Fruit fly (Drosophila melanogaster) whole organism, embryonic: ENCODE results near the gene CG42728.

Experiments
- ATbp ChIP-seq: fragments of 200-800 bp; sonication (Bioruptor generic); optimal IDR thresholded peaks from 2 replicates; lab custom pipeline; 2017; ENCODE audit warnings: missing biosample characterization, mild to moderate bottlenecking, missing genetic modification characterization, missing genetic modification reagents
- Abd-B ChIP-seq: fragments of 200-800 bp; sonication (Bioruptor generic); optimal IDR thresholded peaks from 2 replicates; lab custom pipeline; 2018; ENCODE audit warnings: missing biosample characterization, mild to moderate bottlenecking, missing genetic modification characterization, moderate library complexity
- Aef1 ChIP-seq: fragments of 200-800 bp; sonication (Bioruptor generic); IDR thresholded peaks from 3 replicates; pipeline ENCODE4 v1.3.6; 2022; ENCODE audit warnings: missing biosample characterization, missing genetic modification characterization
- Bdp1 ChIP-seq: fragments of 200-800 bp; sonication (Bioruptor generic); optimal IDR thresholded peaks from 3 replicates; lab custom pipeline; 2016; ENCODE audit warnings: missing biosample characterization, missing genetic modification characterization
- CG10209 ChIP-seq: fragments of 200-800 bp; sonication (Bioruptor generic); optimal IDR thresholded peaks from 3 replicates; lab custom pipeline; 2017; ENCODE audit warnings: missing biosample characterization, mild to moderate bottlenecking, missing genetic modification characterization, missing genetic modification reagents
- CG1024 ChIP-seq: fragments of 200-800 bp; sonication (Bioruptor generic); IDR thresholded peaks from 2 replicates; pipeline ENCODE4 v1.3.6; 2022; ENCODE audit warnings: missing biosample characterization, missing genetic modification characterization
- CG10267 ChIP-seq: fragments of 200-800 bp; sonication (Bioruptor generic); optimal IDR thresholded peaks from 2 replicates; lab custom pipeline; 2018; ENCODE audit warnings: missing biosample characterization, mild to moderate bottlenecking, missing genetic modification characterization, moderate library complexity
- CG10462 ChIP-seq: fragments of 200-800 bp; sonication (Bioruptor generic); optimal IDR thresholded peaks from 2 replicates; lab custom pipeline; 2016; ENCODE audit warnings: missing biosample characterization, missing genetic modification characterization
- CG11093 ChIP-seq: fragments of 200-800 bp; sonication (Bioruptor generic); IDR thresholded peaks from 3 replicates; pipeline ENCODE4 v1.3.6; 2022; ENCODE audit warnings: missing biosample characterization, missing genetic modification characterization
- CG11504 ChIP-seq: fragments of 200-800 bp; sonication (Bioruptor generic); optimal IDR thresholded peaks from 3 replicates; lab custom pipeline; 2019; ENCODE audit warnings: missing biosample characterization, mild to moderate bottlenecking, missing genetic modification characterization, moderate library complexity
- CG11723 ChIP-seq: fragments of 200-800 bp; sonication (Bioruptor generic); optimal IDR thresholded peaks from 2 replicates; lab custom pipeline; 2017; ENCODE audit warnings: missing biosample characterization, mild to moderate bottlenecking, missing genetic modification characterization
- CG12391 ChIP-seq: fragments of 200-800 bp; sonication (Bioruptor generic); optimal IDR thresholded peaks from 3 replicates; lab custom pipeline; 2018; ENCODE audit warnings: missing biosample characterization, mild to moderate bottlenecking, missing genetic modification characterization, moderate library complexity
- CG17829 ChIP-seq: fragments of 200-800 bp; optimal IDR thresholded peaks from 2 replicates; lab custom pipeline; 2019; ENCODE audit warnings: missing biosample characterization, mild to moderate bottlenecking, missing genetic modification characterization, moderate library complexity
- CG17912 ChIP-seq: fragments of 200-800 bp; sonication (Bioruptor generic); optimal IDR thresholded peaks from 2 replicates; lab custom pipeline; 2018; ENCODE audit warnings: missing biosample characterization, mild to moderate bottlenecking, missing genetic modification characterization
- CG2129 ChIP-seq: fragments of 200-800 bp; sonication (Bioruptor generic); IDR thresholded peaks from 2 replicates; pipeline ENCODE4 v1.3.6; 2022; ENCODE audit warnings: missing biosample characterization, missing genetic modification characterization; ENCODE audit not compliant: partially characterized antibody
- CG2875 ChIP-seq: fragments of 200-800 bp; sonication (Bioruptor generic); optimal IDR thresholded peaks from 2 replicates; lab custom pipeline; 2017; ENCODE audit warnings: missing biosample characterization, mild to moderate bottlenecking, missing genetic modification characterization, missing genetic modification reagents
- CG3163 ChIP-seq: fragments of 200-800 bp; sonication (Bioruptor generic); optimal IDR thresholded peaks from 3 replicates; lab custom pipeline; 2016; ENCODE audit warnings: missing biosample characterization, missing genetic modification characterization
- CG32772 ChIP-seq: fragments of 200-800 bp; sonication (Bioruptor generic); IDR thresholded peaks from 2 replicates; pipeline ENCODE4 v1.3.6; 2022; ENCODE audit warnings: missing biosample characterization, missing genetic modification characterization
- CG33557 ChIP-seq: fragments of 200-800 bp; sonication (Bioruptor generic); optimal IDR thresholded peaks from 2 replicates; lab custom pipeline; 2019; ENCODE audit warnings: missing biosample characterization, mild to moderate bottlenecking, missing genetic modification characterization, moderate library complexity
- CG34224 ChIP-seq: fragments of 200-800 bp; sonication (Bioruptor generic); IDR thresholded peaks from 3 replicates; pipeline ENCODE4 v1.3.6; 2022; ENCODE audit warnings: missing biosample characterization, missing genetic modification characterization; ENCODE audit not compliant: partially characterized antibody
- CG6254 ChIP-seq: fragments of 200-800 bp; sonication (Bioruptor generic); optimal IDR thresholded peaks from 3 replicates; lab custom pipeline; 2017; ENCODE audit warnings: mild to moderate bottlenecking, missing biosample characterization, missing genetic modification reagents, missing genetic modification characterization
- CG8089 ChIP-seq: fragments of 200-800 bp; sonication (Bioruptor generic); optimal IDR thresholded peaks from 3 replicates; lab custom pipeline; 2016; ENCODE audit warnings: missing biosample characterization, missing genetic modification characterization
- CG8388 ChIP-seq: fragments of 200-800 bp; sonication (Bioruptor generic); optimal IDR thresholded peaks from 2 replicates; lab custom pipeline; 2019; ENCODE audit warnings: missing biosample characterization, mild to moderate bottlenecking, missing genetic modification characterization, moderate library complexity
- CHES-1-like ChIP-seq: fragments of 200-800 bp; sonication (Bioruptor generic); optimal IDR thresholded peaks from 2 replicates; lab custom pipeline; 2016; ENCODE audit warnings: missing biosample characterization, missing genetic modification characterization
- D19B ChIP-seq: fragments of 200-800 bp; sonication (Bioruptor generic); optimal IDR thresholded peaks from 2 replicates; lab custom pipeline; 2017; ENCODE audit warnings: missing biosample characterization, mild to moderate bottlenecking, missing genetic modification characterization
- Dp ChIP-seq: fragments of 200-800 bp; sonication (Bioruptor generic); optimal IDR thresholded peaks from 2 replicates; lab custom pipeline; 2018; ENCODE audit warnings: missing biosample characterization, mild to moderate bottlenecking, missing genetic modification characterization, moderate library complexity
- H15 ChIP-seq: fragments of 200-800 bp; sonication (Bioruptor generic); IDR thresholded peaks from 3 replicates; pipeline ENCODE4 v1.3.6; 2022; ENCODE audit warnings: missing biosample characterization, missing genetic modification characterization
- H2.0 ChIP-seq: fragments of 200-800 bp; sonication (Bioruptor generic); IDR thresholded peaks from 2 replicates; pipeline ENCODE4 v1.3.6; 2022; ENCODE audit warnings: missing biosample characterization, missing genetic modification characterization
- NC2α ChIP-seq: fragments of 200-800 bp; sonication (Bioruptor generic); optimal IDR thresholded peaks from 2 replicates; lab custom pipeline; 2016; ENCODE audit warnings: missing biosample characterization, missing genetic modification characterization
- Oaz ChIP-seq: fragments of 200-800 bp; sonication (Bioruptor generic); IDR thresholded peaks from 2 replicates; pipeline ENCODE4 v1.3.6; 2022; ENCODE audit warnings: missing biosample characterization, missing genetic modification characterization
- ap ChIP-seq: fragments of 200-800 bp; sonication (Bioruptor generic); IDR thresholded peaks from 2 replicates; pipeline ENCODE4 v1.3.6; 2022; ENCODE audit warnings: missing biosample characterization, missing genetic modification characterization
- en ChIP-seq: fragments of 200-800 bp; sonication (Bioruptor generic); optimal IDR thresholded peaks from 2 replicates; lab custom pipeline; 2016; ENCODE audit warnings: missing biosample characterization, missing genetic modification characterization
- esg ChIP-seq: fragments of 200-800 bp; sonication (Bioruptor generic); conservative IDR thresholded peaks from 2 replicates; pipeline ENCODE4 v1.3.6; 2022; ENCODE audit warnings: missing biosample characterization, missing genetic modification characterization
- eyg ChIP-seq: fragments of 200-800 bp; sonication (Bioruptor generic); optimal IDR thresholded peaks from 3 replicates; lab custom pipeline; 2016; ENCODE audit warnings: missing biosample characterization, missing genetic modification characterization
- hth ChIP-seq: fragments of >200 bp; optimal IDR thresholded peaks from 2 replicates; lab custom pipeline; 2017; ENCODE audit warnings: inconsistent platforms
- kah ChIP-seq: fragments of 200-800 bp; sonication (Bioruptor generic); optimal IDR thresholded peaks from 2 replicates; lab custom pipeline; 2018; ENCODE audit warnings: missing biosample characterization, mild to moderate bottlenecking, missing genetic modification characterization
- knrl ChIP-seq: fragments of 200-800 bp; sonication (Bioruptor generic); IDR thresholded peaks from 3 replicates; pipeline ENCODE4 v1.3.6; 2022; ENCODE audit warnings: missing biosample characterization, missing genetic modification characterization; ENCODE audit not compliant: partially characterized antibody
- lbe ChIP-seq: fragments of 200-800 bp; sonication (Bioruptor generic); optimal IDR thresholded peaks from 2 replicates; lab custom pipeline; 2016; ENCODE audit warnings: missing biosample characterization, mild to moderate bottlenecking, missing genetic modification characterization
- mld ChIP-seq: fragments of 200-800 bp; sonication (Bioruptor generic); IDR thresholded peaks from 3 replicates; pipeline ENCODE4 v1.3.6; 2022; ENCODE audit warnings: missing biosample characterization, missing genetic modification characterization; ENCODE audit not compliant: partially characterized antibody
- onecut ChIP-seq: fragments of 200-800 bp; sonication (Bioruptor generic); IDR thresholded peaks from 2 replicates; pipeline ENCODE4 v1.3.6; 2022; ENCODE audit warnings: missing biosample characterization, missing genetic modification characterization
- p53 ChIP-seq: fragments of 200-800 bp; sonication (Bioruptor generic); optimal IDR thresholded peaks from 2 replicates; lab custom pipeline; 2016; ENCODE audit warnings: missing biosample characterization, missing genetic modification characterization
- pan ChIP-seq, 4 experiments: fragments of >200 bp in 3 of 4; fragments of 200-800 bp in 1 of 4; sonication (Bioruptor generic) in 1 of 4; optimal IDR thresholded peaks in 3 of 4; IDR thresholded peaks in 1 of 4; 2 replicates each; pipeline versions ENCODE4 v1.3.6 to Lab custom; 2017 to 2022; ENCODE audit warnings: missing biosample characterization in 2 of 4, missing genetic modification characterization in 2 of 4, mixed read lengths in 1 of 4
- psq ChIP-seq: fragments of 200-800 bp; sonication (Bioruptor generic); optimal IDR thresholded peaks from 2 replicates; lab custom pipeline; 2017; ENCODE audit warnings: missing biosample characterization, missing genetic modification characterization
- rib ChIP-seq: fragments of 200-800 bp; sonication (Bioruptor generic); IDR thresholded peaks from 2 replicates; pipeline ENCODE4 v1.3.6; 2022; ENCODE audit warnings: missing biosample characterization, missing genetic modification characterization
- scrt ChIP-seq: fragments of 200-800 bp; sonication (Bioruptor generic); optimal IDR thresholded peaks from 2 replicates; lab custom pipeline; 2018; ENCODE audit warnings: missing biosample characterization, mild to moderate bottlenecking, missing genetic modification characterization, moderate library complexity
- seq ChIP-seq: fragments of 200-800 bp; sonication (Bioruptor generic); IDR thresholded peaks from 2 replicates; pipeline ENCODE4 v1.3.6; 2022; ENCODE audit warnings: missing biosample characterization, missing genetic modification characterization
- slbo ChIP-seq: fragments of 200-800 bp; sonication (Bioruptor generic); IDR thresholded peaks from 2 replicates; pipeline ENCODE4 v1.3.6; 2022; ENCODE audit warnings: missing biosample characterization, missing genetic modification characterization
- so ChIP-seq: fragments of 200-800 bp; sonication (Bioruptor generic); IDR thresholded peaks from 3 replicates; pipeline ENCODE4 v1.3.6; 2022; ENCODE audit warnings: missing biosample characterization, missing genetic modification characterization
- wek ChIP-seq: fragments of 200-800 bp; sonication (Bioruptor generic); optimal IDR thresholded peaks from 3 replicates; lab custom pipeline; 2018; ENCODE audit warnings: missing biosample characterization, mild to moderate bottlenecking, missing genetic modification characterization, moderate library complexity
- z ChIP-seq: fragments of 200-800 bp; sonication (Bioruptor generic); IDR thresholded peaks from 3 replicates; pipeline ENCODE4 v1.3.6; 2022; ENCODE audit warnings: missing biosample characterization, missing genetic modification characterization

CG42728 gene

DNA sequence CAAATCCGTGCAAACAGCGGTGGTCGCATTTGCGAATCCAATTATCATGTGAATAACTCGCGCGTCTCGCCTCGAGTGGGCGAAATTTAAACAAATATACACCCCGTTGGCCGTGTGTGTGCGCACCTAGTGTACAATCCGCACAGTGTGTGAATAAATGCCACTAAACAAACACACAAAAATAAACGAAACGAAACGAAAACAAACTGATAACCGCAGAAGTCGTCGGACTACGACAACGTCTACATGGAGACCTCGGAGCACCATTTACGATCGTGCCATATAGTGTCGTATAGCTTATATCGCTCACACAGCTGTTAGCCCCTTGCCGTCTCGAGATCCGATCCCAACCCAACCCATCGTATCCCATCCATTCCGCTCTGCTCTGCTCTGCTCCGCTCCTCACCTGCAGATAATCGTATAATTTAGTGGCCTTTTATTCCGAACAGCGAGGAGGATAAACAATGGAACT, 38.5 kb upstream of the CG42728 start (continued):
- no peak for TF ChIP-seq Oaz (GFP tag; lab: Robert Waterston, UW)
- TF ChIP-seq ap = no peak
- no peak for TF ChIP-seq CG1024 (GFP tag; lab: Robert Waterston, UW)
- no peak for TF ChIP-seq Abd-B
- peak; percentile 80 for TF ChIP-seq CG10209 (GFP tag; lab: Kevin White, UChicago)
- TF ChIP-seq seq (GFP tag; lab: Robert Waterston, UW) = peak; percentile 70; the same call in 1 of the 2 replicates
- TF ChIP-seq CG32772 = no peak
- peak; percentile 21 for TF ChIP-seq CG17829
- TF ChIP-seq onecut (GFP tag; lab: Robert Waterston, UW) = peak; percentile 67
- TF ChIP-seq CG2875 = peak; percentile 78
- TF ChIP-seq CG11093 (GFP tag; lab: Robert Waterston, UW) = 0 out of 3 replicates have a peak, but pooled peaks have one; percentile 25
- peak; percentile 87 for TF ChIP-seq CHES-1-like
- TF ChIP-seq z (GFP tag; lab: Robert Waterston, UW) = no peak
- TF ChIP-seq rib (GFP tag; lab: Robert Waterston, UW) = peak; percentile 88; the same call in 1 of the 2 replicates
- peak; percentile 38 for TF ChIP-seq CG8089 (GFP tag; lab: Kevin White, UChicago)
- 0 out of 2 replicates have a peak, but pooled peaks have one; percentile 14 for TF ChIP-seq slbo (GFP tag; lab: Robert Waterston, UW)
- no peak for TF ChIP-seq pan (optimal IDR thresholded peaks at IDR 0.05; lab: Kevin White, UChicago)
- TF ChIP-seq pan (GFP tag; optimal IDR thresholded peaks at IDR 0.05 in 1 of 2, IDR thresholded peaks at IDR 0.05 in 1 of 2) = peak in 1 of 2 experiments; percentile 53
- TF ChIP-seq CG17912 (GFP tag; lab: Kevin White, UChicago) = peak; percentile 83
- peak; percentile 19 for TF ChIP-seq CG3163 (GFP tag; lab: Kevin White, UChicago)
- no peak for TF ChIP-seq CG2129 (GFP tag; lab: Robert Waterston, UW)
- peak; percentile 46 for TF ChIP-seq en (GFP tag; lab: Kevin White, UChicago)
- no peak for TF ChIP-seq NC2α
- TF ChIP-seq esg (GFP tag; lab: Robert Waterston, UW) = no peak
- no peak for TF ChIP-seq CG10462
- no peak for TF ChIP-seq CG11504 (tag; lab: Kevin White, UChicago)
- TF ChIP-seq H2.0 (GFP tag; lab: Robert Waterston, UW) = no peak
- TF ChIP-seq Dp (GFP tag; lab: Kevin White, UChicago) = no peak
- peak; percentile 37 for TF ChIP-seq psq (GFP tag; lab: Kevin White, UChicago)
- TF ChIP-seq lbe (GFP tag; lab: Kevin White, UChicago) = no peak
- peak; percentile 14 for TF ChIP-seq CG12391 (tag; lab: Kevin White, UChicago)
- TF ChIP-seq scrt (GFP tag; lab: Kevin White, UChicago) = peak; percentile 57
- TF ChIP-seq so = peak; percentile 85; the same call in 2 of the 3 replicates
- peak; percentile 58 for TF ChIP-seq eyg (GFP tag; lab: Kevin White, UChicago)
- no peak for TF ChIP-seq H15 (GFP tag; lab: Robert Waterston, UW)
- TF ChIP-seq D19B = no peak
- no peak for TF ChIP-seq CG11723 (GFP tag; lab: Kevin White, UChicago)
- TF ChIP-seq CG33557 (GFP tag; lab: Kevin White, UChicago) = peak; percentile 74
- TF ChIP-seq CG8388 (GFP tag; lab: Kevin White, UChicago) = peak; percentile 63
- TF ChIP-seq mld = peak; percentile 43; the same call in 1 of the 3 replicates
- TF ChIP-seq knrl (GFP tag; lab: Robert Waterston, UW) = no peak
- TF ChIP-seq ATbp (GFP tag; lab: Kevin White, UChicago) = peak; percentile 88
- TF ChIP-seq hth (lab: Kevin White, UChicago) = no peak
- peak; percentile 3 for TF ChIP-seq Bdp1 (GFP tag; lab: Kevin White, UChicago)
- TF ChIP-seq wek = peak; percentile 76
- TF ChIP-seq CG10267 (tag; lab: Kevin White, UChicago) = no peak
- TF ChIP-seq CG6254 (GFP tag; lab: Kevin White, UChicago) = no peak
- TF ChIP-seq kah (GFP tag; lab: Kevin White, UChicago) = peak; percentile 70
- no peak for TF ChIP-seq Aef1
- no peak; the same call in 2 of the 3 replicates for TF ChIP-seq CG34224 (GFP tag; lab: Robert Waterston, UW)
- peak; percentile 11 for TF ChIP-seq p53 (GFP tag; lab: Kevin White, UChicago)
